Fruit fly (Drosophila melanogaster): ENCODE measurements around the gene bc10.

bc10 gene

dm6 chr3L:5554377-5554776 lies 10.7 kb upstream of the bc10 start (continued):
- no peak for TF ChIP-seq CG10431 (GFP tag; optimal IDR thresholded peaks at IDR 0.05)
- TF ChIP-seq caup (GFP tag; optimal IDR thresholded peaks at IDR 0.05; ENCODE audit: severe bottlenecking): peak; percentile 25
- TF ChIP-seq bcd (GFP tag; optimal IDR thresholded peaks at IDR 0.05): peak; percentile 14
- peak; percentile 64 for TF ChIP-seq CG14014 (GFP tag; IDR thresholded peaks at IDR 0.05)
- TF ChIP-seq Xbp1 (GFP tag; optimal IDR thresholded peaks at IDR 0.05): peak; percentile 50
- peak; percentile 72 for TF ChIP-seq CG11504 (tag; optimal IDR thresholded peaks at IDR 0.05)
- TF ChIP-seq phol (tag; optimal IDR thresholded peaks at IDR 0.05): peak; percentile 32

- TF ChIP-seq CG13894 (tag; optimal IDR thresholded peaks at IDR 0.05) (peak; percentile 69), chinmo (GFP tag; IDR thresholded peaks at IDR 0.05; ENCODE audit: partially characterized antibody) (0 out of 4 replicates have a peak, but pooled peaks have one; percentile 32), CG17385 (GFP tag; optimal IDR thresholded peaks at IDR 0.05) (no peak), abd-A (tag; optimal IDR thresholded peaks at IDR 0.05) (peak; percentile 71)
These were observed 8.8 kb upstream of the bc10 start for dm6 chr3L:5556195-5556594.

- peak; percentile 40 for TF ChIP-seq pzg (GFP tag; optimal IDR thresholded peaks at IDR 0.05)
- no peak for TF ChIP-seq kni (GFP tag; optimal IDR thresholded peaks at IDR 0.05)
- peak; percentile 4 for TF ChIP-seq CG12659 (GFP tag; optimal IDR thresholded peaks at IDR 0.05)
- peak; percentile 66 for TF ChIP-seq CG9797 (GFP tag; optimal IDR thresholded peaks at IDR 0.05)
- TF ChIP-seq nerfin-1 (tag; optimal IDR thresholded peaks at IDR 0.05): peak; percentile 55
- peak; percentile 64 for TF ChIP-seq stwl (tag; optimal IDR thresholded peaks at IDR 0.05)
- peak; percentile 11 for TF ChIP-seq BEAF-32 (GFP tag; optimal IDR thresholded peaks at IDR 0.05)
- TF ChIP-seq Dll (GFP tag; IDR thresholded peaks at IDR 0.05; ENCODE audit: partially characterized antibody): 0 out of 4 replicates have a peak, but pooled peaks have one; percentile 28
- TF ChIP-seq CG16779 (GFP tag; IDR thresholded peaks at IDR 0.05): peak; percentile 32; the same call in 1 of the 2 replicates
- no peak for TF ChIP-seq zf30C (GFP tag; optimal IDR thresholded peaks at IDR 0.05)
- peak; percentile 67 for TF ChIP-seq gfzf (GFP tag; optimal IDR thresholded peaks at IDR 0.05)
- TF ChIP-seq CG13287 (GFP tag; IDR thresholded peaks at IDR 0.05; ENCODE audit: partially characterized antibody): 0 out of 2 replicates have a peak, but pooled peaks have one; percentile 22
- TF ChIP-seq CG11723 (GFP tag; optimal IDR thresholded peaks at IDR 0.05): no peak
- no peak for TF ChIP-seq CG11560 (tag; IDR thresholded peaks at IDR 0.05)
- peak; percentile 50 for TF ChIP-seq sd (tag; optimal IDR thresholded peaks at IDR 0.05)
- no peak for TF ChIP-seq CG12155 (GFP tag; optimal IDR thresholded peaks at IDR 0.05)
- TF ChIP-seq Elba2 (GFP tag; optimal IDR thresholded peaks at IDR 0.05): no peak
- TF ChIP-seq crp (GFP tag; optimal IDR thresholded peaks at IDR 0.05): peak in 1 of 2 experiments; percentile 70
- no peak for TF ChIP-seq fu2 (GFP tag; optimal IDR thresholded peaks at IDR 0.05)
- TF ChIP-seq CG13123 (GFP tag; optimal IDR thresholded peaks at IDR 0.05): no peak
- no peak for TF ChIP-seq repo (GFP tag; optimal IDR thresholded peaks at IDR 0.05)
- TF ChIP-seq CG15514 (GFP tag; optimal IDR thresholded peaks at IDR 0.05): peak; percentile 97
- no peak for TF ChIP-seq rib (GFP tag; IDR thresholded peaks at IDR 0.05)
- no peak for TF ChIP-seq CG30431 (GFP tag; optimal IDR thresholded peaks at IDR 0.05)
- peak; percentile 61 for TF ChIP-seq MBD-R2 (GFP tag; IDR thresholded peaks at IDR 0.05)
- TF ChIP-seq so (GFP tag; IDR thresholded peaks at IDR 0.05): no peak
- peak; percentile 70 for TF ChIP-seq YL-1 (GFP tag; optimal IDR thresholded peaks at IDR 0.05)
- peak; percentile 17 for TF ChIP-seq Dp (GFP tag; optimal IDR thresholded peaks at IDR 0.05)
- no peak for TF ChIP-seq fd96Cb (tag; optimal IDR thresholded peaks at IDR 0.05)
- no peak for TF ChIP-seq CG9817 (tag; optimal IDR thresholded peaks at IDR 0.05)
- no peak for TF ChIP-seq mam (GFP tag; optimal IDR thresholded peaks at IDR 0.05)
- no peak for TF ChIP-seq Ptx1 (GFP tag; IDR thresholded peaks at IDR 0.05)
- peak; percentile 23 for TF ChIP-seq trem (tag; optimal IDR thresholded peaks at IDR 0.05)
- TF ChIP-seq tap (tag; optimal IDR thresholded peaks at IDR 0.05): no peak
- no peak for TF ChIP-seq trh (GFP tag; optimal IDR thresholded peaks at IDR 0.05)
These were observed 3.7 kb upstream of the bc10 start, which contains the start of gene sinu for dm6 chr3L:5561341-5561740. Gene sinu, minus strand, starts transcription at chr3L:5561598.
